Worm (Caenorhabditis elegans) whole organism, L3 larva: Measurements from ENCODE around the gene rpl-22.

Source experiments
- R02D3.7 ChIP-seq: fragments of 150-350 bp; optimal IDR thresholded peaks from 2 replicates; lab custom pipeline; 2014; ENCODE audit warnings: missing biosample characterization, missing genetic modification characterization
- ZK546.5 ChIP-seq: sonication (generic microtip); optimal IDR thresholded peaks from 2 replicates; lab custom pipeline; 2017; ENCODE audit warnings: missing biosample characterization, missing genetic modification characterization
- ama-1 ChIP-seq: fragments of 150-350 bp; optimal IDR thresholded peaks from 2 replicates; lab custom pipeline; 2018
- ceh-16 ChIP-seq: sonication (generic microtip); optimal IDR thresholded peaks from 2 replicates; lab custom pipeline; 2017; ENCODE audit warnings: missing biosample characterization, missing genetic modification characterization
- ceh-28 ChIP-seq: fragments of 150-350 bp; optimal IDR thresholded peaks from 2 replicates; lab custom pipeline; 2014; ENCODE audit warnings: missing biosample characterization, missing genetic modification reagents, missing genetic modification characterization
- ceh-82 ChIP-seq: fragments of 150-350 bp; optimal IDR thresholded peaks from 2 replicates; lab custom pipeline; 2014; ENCODE audit warnings: missing biosample characterization, missing genetic modification characterization
- ceh-9 ChIP-seq: sonication (generic microtip); optimal IDR thresholded peaks from 2 replicates; lab custom pipeline; 2018; ENCODE audit warnings: missing biosample characterization, missing genetic modification characterization
- daf-12 ChIP-seq: fragments of 150-350 bp; optimal IDR thresholded peaks from 2 replicates; lab custom pipeline; 2014; ENCODE audit warnings: missing biosample characterization, missing genetic modification reagents, missing genetic modification characterization
- egl-5 ChIP-seq: fragments of 150-350 bp; optimal IDR thresholded peaks from 2 replicates; lab custom pipeline; 2017; ENCODE audit warnings: missing biosample characterization, missing genetic modification reagents, missing genetic modification characterization, inconsistent platforms
- elt-1 ChIP-seq: fragments of 150-350 bp; optimal IDR thresholded peaks from 2 replicates; lab custom pipeline; 2014; ENCODE audit warnings: missing biosample characterization, missing genetic modification characterization
- elt-2 ChIP-seq: sonication (generic microtip); optimal IDR thresholded peaks from 2 replicates; lab custom pipeline; 2016; ENCODE audit warnings: missing genetic modification reagents, mild to moderate bottlenecking, missing genetic modification characterization, missing compliant biosample characterization
- elt-3 ChIP-seq, 3 experiments: fragments of 150-350 bp in 1 of 3; sonication (generic microtip) in 2 of 3; optimal IDR thresholded peaks; 2 replicates in 2 of 3; 4 replicates in 1 of 3; lab custom pipeline; 2014 to 2017; ENCODE audit warnings: missing biosample characterization in 3 of 3, missing genetic modification characterization in 3 of 3
- fkh-10 ChIP-seq: sonication (generic microtip); optimal IDR thresholded peaks from 2 replicates; lab custom pipeline; 2017; ENCODE audit warnings: missing biosample characterization, missing genetic modification reagents, missing genetic modification characterization
- fkh-2 ChIP-seq: fragments of 150-350 bp; optimal IDR thresholded peaks from 2 replicates; lab custom pipeline; 2014; ENCODE audit warnings: missing biosample characterization, missing genetic modification reagents, missing genetic modification characterization
- fos-1 ChIP-seq: fragments of 150-350 bp; optimal IDR thresholded peaks from 2 replicates; lab custom pipeline; 2014; ENCODE audit warnings: missing biosample characterization, missing genetic modification characterization
- jun-1 ChIP-seq: fragments of 150-350 bp; optimal IDR thresholded peaks from 2 replicates; lab custom pipeline; 2014; ENCODE audit warnings: missing biosample characterization, missing genetic modification reagents, missing genetic modification characterization
- lin-15B ChIP-seq: fragments of 150-350 bp; optimal IDR thresholded peaks from 2 replicates; lab custom pipeline; 2014; ENCODE audit warnings: missing biosample characterization, missing genetic modification characterization
- lin-39 ChIP-seq: fragments of 150-350 bp; optimal IDR thresholded peaks from 2 replicates; lab custom pipeline; 2018; ENCODE audit warnings: missing biosample characterization, missing genetic modification reagents, missing genetic modification characterization
- lsy-12 ChIP-seq: sonication (generic microtip); optimal IDR thresholded peaks from 2 replicates; lab custom pipeline; 2016; ENCODE audit warnings: mild to moderate bottlenecking, missing genetic modification characterization, missing compliant biosample characterization
- mdl-1 ChIP-seq: fragments of 150-350 bp; optimal IDR thresholded peaks from 2 replicates; lab custom pipeline; 2014; ENCODE audit warnings: missing biosample characterization, missing genetic modification characterization
- mml-1 ChIP-seq: fragments of 150-350 bp; sonication (generic microtip); optimal IDR thresholded peaks from 3 replicates; lab custom pipeline; 2014; ENCODE audit warnings: missing biosample characterization, missing genetic modification characterization
- nfya-1 ChIP-seq: sonication (generic microtip); optimal IDR thresholded peaks from 2 replicates; lab custom pipeline; 2017; ENCODE audit warnings: missing genetic modification characterization, mild to moderate bottlenecking, missing compliant biosample characterization, antibody characterized with exemption, moderate library complexity; ENCODE audit not compliant: insufficient read depth
- nhr-11 ChIP-seq: fragments of 150-350 bp; optimal IDR thresholded peaks from 2 replicates; lab custom pipeline; 2014; ENCODE audit warnings: missing biosample characterization, missing genetic modification characterization
- nhr-12 ChIP-seq: fragments of 150-350 bp; optimal IDR thresholded peaks from 2 replicates; lab custom pipeline; 2014; ENCODE audit warnings: missing biosample characterization, missing genetic modification characterization
- nhr-23 ChIP-seq: fragments of 150-350 bp; optimal IDR thresholded peaks from 2 replicates; lab custom pipeline; 2014; ENCODE audit warnings: missing biosample characterization, missing genetic modification reagents, missing genetic modification characterization
- nhr-237 ChIP-seq: fragments of 150-350 bp; optimal IDR thresholded peaks from 2 replicates; lab custom pipeline; 2014; ENCODE audit warnings: missing biosample characterization, missing genetic modification characterization
- nhr-25 ChIP-seq: sonication (generic microtip); optimal IDR thresholded peaks from 2 replicates; lab custom pipeline; 2017; ENCODE audit warnings: missing biosample characterization, missing genetic modification characterization
- nhr-28 ChIP-seq: fragments of 150-350 bp; optimal IDR thresholded peaks from 2 replicates; lab custom pipeline; 2014; ENCODE audit warnings: missing biosample characterization, missing genetic modification characterization
- nhr-43 ChIP-seq: sonication (generic microtip); optimal IDR thresholded peaks from 2 replicates; lab custom pipeline; 2016; ENCODE audit warnings: mild to moderate bottlenecking, missing genetic modification characterization, missing compliant biosample characterization; ENCODE audit not compliant: poor library complexity, severe bottlenecking
- nhr-76 ChIP-seq: fragments of 150-350 bp; sonication (generic microtip); optimal IDR thresholded peaks from 5 replicates; lab custom pipeline; 2014; ENCODE audit warnings: missing biosample characterization, missing genetic modification characterization
- nhr-77 ChIP-seq: fragments of 150-350 bp; optimal IDR thresholded peaks from 2 replicates; lab custom pipeline; 2014; ENCODE audit warnings: missing biosample characterization, missing genetic modification characterization
- pha-4 ChIP-seq: fragments of 150-350 bp; optimal IDR thresholded peaks from 2 replicates; lab custom pipeline; 2014; ENCODE audit warnings: missing biosample characterization, missing genetic modification reagents, missing genetic modification characterization
- pqm-1 ChIP-seq: fragments of 150-350 bp; optimal IDR thresholded peaks from 2 replicates; lab custom pipeline; 2017; ENCODE audit warnings: missing biosample characterization, missing genetic modification characterization, inconsistent platforms
- skn-1 ChIP-seq: fragments of 150-350 bp; optimal IDR thresholded peaks from 2 replicates; lab custom pipeline; 2014; ENCODE audit warnings: missing biosample characterization, missing genetic modification characterization
- snpc-4 ChIP-seq: fragments of 150-350 bp; optimal IDR thresholded peaks from 2 replicates; lab custom pipeline; 2014; ENCODE audit warnings: missing biosample characterization, missing genetic modification characterization
- tbx-2 ChIP-seq: sonication (generic microtip); optimal IDR thresholded peaks from 2 replicates; lab custom pipeline; 2016; ENCODE audit warnings: mild to moderate bottlenecking, missing genetic modification characterization, missing compliant biosample characterization
- unc-62 ChIP-seq: fragments of 150-350 bp; sonication (generic microtip); optimal IDR thresholded peaks from 4 replicates; lab custom pipeline; 2014; ENCODE audit warnings: missing biosample characterization, missing genetic modification reagents, missing genetic modification characterization
- ztf-11 ChIP-seq: fragments of 150-350 bp; optimal IDR thresholded peaks from 2 replicates; lab custom pipeline; 2014; ENCODE audit warnings: missing biosample characterization, missing genetic modification characterization
- ztf-4 ChIP-seq: fragments of 150-350 bp; optimal IDR thresholded peaks from 2 replicates; lab custom pipeline; 2014; ENCODE audit warnings: missing biosample characterization, missing genetic modification characterization

The rpl-22 gene

ce11 chrII:5057315-5057714 is 1.9 kb downstream of the rpl-22 start (continued):
- TF ChIP-seq mml-1 (tag; lab: Kevin White, UChicago) = no peak

- no peak for TF ChIP-seq mdl-1 (tag; lab: Kevin White, UChicago)
- TF ChIP-seq nhr-23 (tag; lab: Kevin White, UChicago) = no peak
- TF ChIP-seq unc-62 (GFP tag; lab: Kevin White, UChicago) = no peak
- no peak for TF ChIP-seq tbx-2 (tag; lab: Kevin White, UChicago)
- TF ChIP-seq ama-1 = no peak
Measured at ce11 chrII:5058036-5058435, 2.6 kb downstream of the rpl-22 start, which contains the start of gene C27A2.12. Gene C27A2.12, minus strand, starts transcription at chrII:5058136.

ce11 chrII:5060719-5061118 is 5.3 kb downstream of the rpl-22 start, which contains the start of gene pho-12:
Gene pho-12, minus strand, starts transcription at chrII:5060819.
- no peak for TF ChIP-seq elt-2 (tag; lab: Kevin White, UChicago)
- TF ChIP-seq egl-5 (tag; lab: Kevin White, UChicago) = no peak
- TF ChIP-seq skn-1 = no peak
- TF ChIP-seq fkh-10 = no peak
- TF ChIP-seq elt-3 (tag; optimal IDR thresholded peaks at IDR 0.05; lab: Kevin White, UChicago) = no peak
- TF ChIP-seq ama-1 = no peak
- TF ChIP-seq snpc-4 = no peak
- no peak for TF ChIP-seq nhr-11 (tag; lab: Kevin White, UChicago)
- no peak for TF ChIP-seq ztf-11 (tag; lab: Kevin White, UChicago)
- TF ChIP-seq fkh-2 (tag; lab: Kevin White, UChicago) = no peak
- no peak for TF ChIP-seq daf-12 (tag; lab: Kevin White, UChicago)
- no peak for TF ChIP-seq fos-1 (tag; lab: Kevin White, UChicago)
- no peak for TF ChIP-seq elt-1 (tag; lab: Kevin White, UChicago)
- TF ChIP-seq R02D3.7 (tag; lab: Kevin White, UChicago) = no peak
- TF ChIP-seq nhr-12 (tag; lab: Kevin White, UChicago) = no peak
- no peak for TF ChIP-seq lsy-12 (tag; lab: Kevin White, UChicago)
- TF ChIP-seq unc-62 (GFP tag; lab: Kevin White, UChicago) = no peak
- no peak for TF ChIP-seq nhr-76 (tag; lab: Kevin White, UChicago)

- TF ChIP-seq fkh-10 (peak; percentile 13), unc-62 (GFP tag; lab: Kevin White, UChicago) (no peak), elt-3 (tag; optimal IDR thresholded peaks at IDR 0.05; lab: Kevin White, UChicago) (no peak), jun-1 (peak; percentile 2), elt-2 (tag; lab: Kevin White, UChicago) (no peak), nhr-76 (tag; lab: Kevin White, UChicago) (no peak), pqm-1 (peak; percentile 36), fkh-2 (tag; lab: Kevin White, UChicago) (no peak), lin-15B (peak; percentile 90), snpc-4 (peak; percentile 86), ztf-4 (tag; lab: Kevin White, UChicago) (no peak), fos-1 (tag; lab: Kevin White, UChicago) (no peak), tbx-2 (tag; lab: Kevin White, UChicago) (no peak), lsy-12 (tag; lab: Kevin White, UChicago) (no peak), ZK546.5 (tag; lab: Kevin White, UChicago) (no peak), skn-1 (peak; percentile 57), ceh-82 (tag; lab: Kevin White, UChicago) (no peak), nhr-43 (tag; lab: Kevin White, UChicago) (peak; percentile 51), nhr-11 (tag; lab: Kevin White, UChicago) (no peak), lin-39 (tag; lab: Kevin White, UChicago) (peak; percentile 16), ceh-16 (tag; lab: Kevin White, UChicago) (no peak), nhr-28 (no peak), nfya-1 (tag; lab: Kevin White, UChicago) (peak; percentile 81), nhr-25 (no peak), ceh-28 (no peak), ceh-9 (tag; lab: Kevin White, UChicago) (no peak), egl-5 (tag; lab: Kevin White, UChicago) (peak; percentile 74), nhr-237 (tag; lab: Kevin White, UChicago) (no peak), mdl-1 (tag; lab: Kevin White, UChicago) (no peak), nhr-77 (tag; lab: Kevin White, UChicago) (no peak), nhr-23 (tag; lab: Kevin White, UChicago) (peak; percentile 80), pha-4 (tag; lab: Kevin White, UChicago) (no peak), R02D3.7 (tag; lab: Kevin White, UChicago) (peak; percentile 23)
Measured at ce11 chrII:5061794-5062368, 6.5 kb downstream of the rpl-22 start, which contains the start of gene smc-5. Gene smc-5, plus strand, starts transcription at chrII:5062125.
